Worm (Caenorhabditis elegans) whole organism, L4 larva: ENCODE data around the gene gos-28.
A peak's percentile ranks its signal among the peaks of the same experiment; 100 is the strongest.

Experiments
- D1046.2 ChIP-seq: fragments of 200-800 bp; sonication (Bioruptor generic); IDR thresholded peaks from 2 replicates; pipeline ENCODE4 v1.3.6; 2022; ENCODE audit warnings: missing genetic modification characterization, missing compliant biosample characterization
- F37D6.2 ChIP-seq: sonication (generic microtip); optimal IDR thresholded peaks from 2 replicates; lab custom pipeline; 2016; ENCODE audit warnings: mild to moderate bottlenecking, missing genetic modification characterization, missing compliant biosample characterization
- R02D3.7 ChIP-seq: fragments of 150-350 bp; sonication (generic microtip); optimal IDR thresholded peaks from 3 replicates; lab custom pipeline; 2014; ENCODE audit warnings: missing biosample characterization, missing genetic modification characterization
- T20F7.1 ChIP-seq: fragments of 200-800 bp; sonication (Bioruptor generic); optimal IDR thresholded peaks from 2 replicates; lab custom pipeline; 2018; ENCODE audit warnings: mild to moderate bottlenecking, missing genetic modification characterization, missing compliant biosample characterization
- T26A8.4 ChIP-seq: fragments of 200-800 bp; sonication (Bioruptor generic); IDR thresholded peaks from 2 replicates; pipeline ENCODE4 v1.3.6; 2022; ENCODE audit warnings: missing genetic modification characterization, missing compliant biosample characterization
- Y5F2A.4 ChIP-seq: fragments of 200-800 bp; sonication (Bioruptor generic); optimal IDR thresholded peaks from 2 replicates; lab custom pipeline; 2018; ENCODE audit warnings: mild to moderate bottlenecking, missing genetic modification characterization, missing compliant biosample characterization
- Y75B8A.6 ChIP-seq: fragments of 200-800 bp; sonication (Bioruptor generic); IDR thresholded peaks from 2 replicates; pipeline ENCODE4 v1.3.6; 2022; ENCODE audit warnings: missing genetic modification reagents, missing genetic modification characterization, missing compliant biosample characterization
- ZK337.2 ChIP-seq: fragments of 200-800 bp; sonication (Bioruptor generic); IDR thresholded peaks from 2 replicates; pipeline ENCODE4 v1.3.6; 2022; ENCODE audit warnings: missing genetic modification reagents, missing genetic modification characterization, missing compliant biosample characterization
- aha-1 ChIP-seq: fragments of 150-350 bp; peaks from one replicate; lab custom pipeline; 2014; ENCODE audit warnings: missing biosample characterization, missing genetic modification characterization
- aly-2 ChIP-seq: sonication (generic microtip); optimal IDR thresholded peaks from 2 replicates; lab custom pipeline; 2018; ENCODE audit warnings: missing biosample characterization, missing genetic modification characterization
- ama-1 ChIP-seq: fragments of 150-350 bp; optimal IDR thresholded peaks from 2 replicates; lab custom pipeline; 2014; ENCODE audit warnings: inconsistent platforms, mixed read lengths
- arid-1 ChIP-seq: fragments of 200-800 bp; sonication (Bioruptor generic); conservative IDR thresholded peaks from 2 replicates; pipeline ENCODE4 v1.3.6; 2022; ENCODE audit warnings: missing genetic modification reagents, missing genetic modification characterization, missing compliant biosample characterization
- ceh-82 ChIP-seq: sonication (generic microtip); optimal IDR thresholded peaks from 2 replicates; lab custom pipeline; 2017; ENCODE audit warnings: missing biosample characterization, missing genetic modification characterization
- daf-12 ChIP-seq: fragments of 150-350 bp; optimal IDR thresholded peaks from 2 replicates; lab custom pipeline; 2014; ENCODE audit warnings: missing biosample characterization, missing genetic modification reagents, missing genetic modification characterization
- daf-8 ChIP-seq: fragments of 200-800 bp; sonication (Bioruptor generic); IDR thresholded peaks from 2 replicates; pipeline ENCODE4 v1.3.6; 2022; ENCODE audit warnings: missing genetic modification characterization, missing compliant biosample characterization
- dmd-9 ChIP-seq: fragments of 200-800 bp; sonication (Bioruptor generic); IDR thresholded peaks from 2 replicates; pipeline ENCODE4 v1.3.6; 2022; ENCODE audit warnings: missing genetic modification reagents, missing genetic modification characterization, missing compliant biosample characterization
- dpl-1 ChIP-seq: fragments of 150-350 bp; optimal IDR thresholded peaks from 2 replicates; lab custom pipeline; 2014; ENCODE audit warnings: missing biosample characterization, missing genetic modification reagents, missing genetic modification characterization
- duxl-1 ChIP-seq: sonication (generic microtip); optimal IDR thresholded peaks from 2 replicates; lab custom pipeline; 2016; ENCODE audit warnings: mild to moderate bottlenecking, missing genetic modification characterization, moderate library complexity, missing compliant biosample characterization; ENCODE audit not compliant: poor library complexity
- dve-1 ChIP-seq: sonication (generic microtip); optimal IDR thresholded peaks from 2 replicates; lab custom pipeline; 2017; ENCODE audit warnings: antibody characterized with exemption, mild to moderate bottlenecking, missing genetic modification characterization, missing compliant biosample characterization; ENCODE audit not compliant: insufficient read depth
- egl-27 ChIP-seq: sonication (generic microtip); optimal IDR thresholded peaks from 3 replicates; lab custom pipeline; 2017; ENCODE audit warnings: missing biosample characterization, missing genetic modification reagents, missing genetic modification characterization
- egl-43 ChIP-seq: fragments of 200-800 bp; sonication (Bioruptor generic); IDR thresholded peaks from 2 replicates; pipeline ENCODE4 v1.3.6; 2022; ENCODE audit warnings: missing genetic modification reagents, missing genetic modification characterization, missing compliant biosample characterization
- fkh-10 ChIP-seq: fragments of 150-350 bp; optimal IDR thresholded peaks from 2 replicates; lab custom pipeline; 2014; ENCODE audit warnings: missing biosample characterization, missing genetic modification reagents, missing genetic modification characterization
- fos-1 ChIP-seq: fragments of 150-350 bp; optimal IDR thresholded peaks from 2 replicates; lab custom pipeline; 2014; ENCODE audit warnings: missing biosample characterization, missing genetic modification characterization
- hif-1 ChIP-seq, 2 experiments: sonication (generic microtip); optimal IDR thresholded peaks; 2 replicates each; lab custom pipeline; 2016 to 2017; ENCODE audit warnings: missing compliant biosample characterization in 2 of 2, missing genetic modification characterization in 2 of 2, missing genetic modification reagents in 2 of 2, missing genotype in 2 of 2, mild to moderate bottlenecking in 1 of 2
- hlh-30 ChIP-seq: sonication (generic microtip); optimal IDR thresholded peaks from 2 replicates; lab custom pipeline; 2017; ENCODE audit warnings: antibody characterized with exemption, mild to moderate bottlenecking, missing genetic modification characterization, missing compliant biosample characterization; ENCODE audit not compliant: insufficient read depth
- hmg-1.1 ChIP-seq: fragments of 200-800 bp; sonication (Bioruptor generic); IDR thresholded peaks from 2 replicates; pipeline ENCODE4 v1.3.6; 2022; ENCODE audit warnings: missing genetic modification reagents, missing genetic modification characterization, missing compliant biosample characterization
- jun-1 ChIP-seq: fragments of 150-350 bp; optimal IDR thresholded peaks from 2 replicates; lab custom pipeline; 2014; ENCODE audit warnings: missing biosample characterization, missing genetic modification reagents, missing genetic modification characterization
- lin-15B ChIP-seq: fragments of 150-350 bp; sonication (generic microtip); optimal IDR thresholded peaks from 3 replicates; lab custom pipeline; 2014; ENCODE audit warnings: missing biosample characterization, missing genetic modification characterization
- lin-38 ChIP-seq: fragments of 200-800 bp; sonication (Bioruptor generic); IDR thresholded peaks from 2 replicates; pipeline ENCODE4 v1.3.6; 2022; ENCODE audit warnings: missing genetic modification reagents, missing genetic modification characterization, missing compliant biosample characterization
- lin-39 ChIP-seq: fragments of 150-350 bp; optimal IDR thresholded peaks from 2 replicates; lab custom pipeline; 2014; ENCODE audit warnings: missing biosample characterization, missing genetic modification reagents, missing genetic modification characterization
- madf-9 ChIP-seq: fragments of 200-800 bp; sonication (Bioruptor generic); conservative IDR thresholded peaks from 2 replicates; pipeline ENCODE4 v1.3.6; 2022; ENCODE audit warnings: missing genetic modification reagents, missing genetic modification characterization, missing compliant biosample characterization
- mdl-1 ChIP-seq, 2 experiments: fragments of 150-350 bp in 1 of 2; sonication (generic microtip) in 1 of 2; optimal IDR thresholded peaks; 2 replicates each; lab custom pipeline; 2014 to 2017; ENCODE audit warnings: missing biosample characterization in 2 of 2, missing genetic modification characterization in 2 of 2
- mdt-29 ChIP-seq: fragments of 200-800 bp; sonication (Bioruptor generic); IDR thresholded peaks from 2 replicates; pipeline ENCODE4 v1.3.6; 2022; ENCODE audit warnings: missing genetic modification reagents, missing genetic modification characterization, missing compliant biosample characterization
- mes-2 ChIP-seq: sonication (generic microtip); optimal IDR thresholded peaks from 2 replicates; lab custom pipeline; 2016; ENCODE audit warnings: missing genotype, mild to moderate bottlenecking, missing genetic modification characterization, missing compliant biosample characterization; ENCODE audit not compliant: poor library complexity, severe bottlenecking
- nhr-102 ChIP-seq: sonication (generic microtip); optimal IDR thresholded peaks from 2 replicates; lab custom pipeline; 2016; ENCODE audit warnings: mild to moderate bottlenecking, missing genetic modification characterization, moderate library complexity, missing compliant biosample characterization
- nhr-11 ChIP-seq: fragments of 150-350 bp; optimal IDR thresholded peaks from 2 replicates; lab custom pipeline; 2014; ENCODE audit warnings: missing biosample characterization, missing genetic modification characterization
- nhr-237 ChIP-seq: sonication (generic microtip); optimal IDR thresholded peaks from 2 replicates; lab custom pipeline; 2017; ENCODE audit warnings: missing biosample characterization, missing genetic modification characterization
- nhr-25 ChIP-seq: sonication (generic microtip); optimal IDR thresholded peaks from 2 replicates; lab custom pipeline; 2017; ENCODE audit warnings: missing genetic modification characterization, mild to moderate bottlenecking, missing compliant biosample characterization, antibody characterized with exemption, moderate library complexity, borderline replicate concordance; ENCODE audit not compliant: insufficient read depth
- nhr-28 ChIP-seq: fragments of 150-350 bp; optimal IDR thresholded peaks from 2 replicates; lab custom pipeline; 2014; ENCODE audit warnings: missing biosample characterization, missing genetic modification characterization
- nhr-42 ChIP-seq: fragments of 200-800 bp; sonication (Bioruptor generic); IDR thresholded peaks from 2 replicates; pipeline ENCODE4 v1.3.6; 2022; ENCODE audit warnings: missing genetic modification characterization, missing compliant biosample characterization
- nhr-76 ChIP-seq: fragments of 150-350 bp; optimal IDR thresholded peaks from 2 replicates; lab custom pipeline; 2014; ENCODE audit warnings: missing biosample characterization, missing genetic modification characterization
- nhr-77 ChIP-seq: fragments of 150-350 bp; optimal IDR thresholded peaks from 2 replicates; lab custom pipeline; 2014; ENCODE audit warnings: missing biosample characterization, missing genetic modification characterization
- pqm-1 ChIP-seq: sonication (generic microtip); optimal IDR thresholded peaks from 2 replicates; lab custom pipeline; 2017; ENCODE audit warnings: missing biosample characterization, missing genetic modification characterization
- saeg-2 ChIP-seq: fragments of 200-800 bp; sonication (Bioruptor generic); IDR thresholded peaks from 2 replicates; pipeline ENCODE4 v1.3.6; 2022; ENCODE audit warnings: missing genetic modification reagents, missing genetic modification characterization, missing compliant biosample characterization
- set-16 ChIP-seq: fragments of 200-800 bp; sonication (Bioruptor generic); IDR thresholded peaks from 2 replicates; pipeline ENCODE4 v1.3.6; 2022; ENCODE audit warnings: missing genetic modification reagents, missing genetic modification characterization, missing compliant biosample characterization
- skn-1 ChIP-seq: fragments of 150-350 bp; optimal IDR thresholded peaks from 2 replicates; lab custom pipeline; 2014; ENCODE audit warnings: missing biosample characterization, missing genetic modification characterization
- snpc-4 ChIP-seq: fragments of 150-350 bp; optimal IDR thresholded peaks from 2 replicates; lab custom pipeline; 2014; ENCODE audit warnings: missing biosample characterization, missing genetic modification characterization
- spr-3 ChIP-seq: fragments of 200-800 bp; sonication (Bioruptor generic); optimal IDR thresholded peaks from 2 replicates; lab custom pipeline; 2018; ENCODE audit warnings: mild to moderate bottlenecking, missing genetic modification characterization, missing compliant biosample characterization
- tag-97 ChIP-seq: fragments of 200-800 bp; sonication (Bioruptor generic); IDR thresholded peaks from 2 replicates; pipeline ENCODE4 v1.3.6; 2022; ENCODE audit warnings: missing genetic modification characterization, missing compliant biosample characterization
- tra-1 ChIP-seq: fragments of 200-800 bp; sonication (Bioruptor generic); IDR thresholded peaks from 2 replicates; pipeline ENCODE4 v1.3.6; 2022; ENCODE audit warnings: missing genetic modification reagents, missing genetic modification characterization, missing compliant biosample characterization
- zfp-2 ChIP-seq: sonication (generic microtip); optimal IDR thresholded peaks from 2 replicates; lab custom pipeline; 2016; ENCODE audit warnings: mild to moderate bottlenecking, missing genetic modification characterization, missing compliant biosample characterization
- zip-2 ChIP-seq: fragments of 150-350 bp; optimal IDR thresholded peaks from 2 replicates; lab custom pipeline; 2014; ENCODE audit warnings: missing biosample characterization, missing genetic modification characterization

gos-28 gene

ce11 chrIII:7336214-7336613 lies 12.8 kb downstream of the gos-28 start, which contains the start of gene gsp-2 (continued):
- TF ChIP-seq daf-8 (GFP tag; lab: Robert Waterston, UW), result no peak
- peak; percentile 28 for TF ChIP-seq zfp-2
- peak in 1 of 2 experiments; percentile 77 for TF ChIP-seq hif-1 (tag; optimal IDR thresholded peaks at IDR 0.05; lab: Kevin White, UChicago)
- peak; percentile 40; the same call in 1 of the 2 replicates for TF ChIP-seq set-16 (GFP tag; lab: Robert Waterston, UW)
- TF ChIP-seq nhr-25 (tag; lab: Kevin White, UChicago), result peak; percentile 18
- TF ChIP-seq spr-3 (GFP tag; lab: Kevin White, UChicago), result no peak
- TF ChIP-seq egl-27 (tag; lab: Kevin White, UChicago), result no peak
- no peak for TF ChIP-seq ZK337.2 (GFP tag; lab: Robert Waterston, UW)
- TF ChIP-seq lin-39, result no peak
- no peak for TF ChIP-seq zip-2 (tag; lab: Kevin White, UChicago)
- no peak for TF ChIP-seq duxl-1 (tag; lab: Kevin White, UChicago)
- peak; percentile 85 for TF ChIP-seq dve-1 (tag; lab: Kevin White, UChicago)
- no peak for TF ChIP-seq jun-1 (tag; lab: Kevin White, UChicago)
- TF ChIP-seq hmg-1.1 (GFP tag; lab: Robert Waterston, UW), result peak; percentile 66
- TF ChIP-seq T26A8.4, result peak; percentile 30; the same call in 1 of the 2 replicates
- TF ChIP-seq saeg-2 (GFP tag; lab: Robert Waterston, UW), result no peak
- TF ChIP-seq nhr-77 (tag; lab: Kevin White, UChicago), result peak; percentile 50
- TF ChIP-seq mdt-29 (GFP tag; lab: Robert Waterston, UW), result peak; percentile 68
- TF ChIP-seq egl-43 (GFP tag; lab: Robert Waterston, UW), result peak; percentile 19; the same call in 1 of the 2 replicates
- peak; percentile 73 for TF ChIP-seq hlh-30 (tag; lab: Kevin White, UChicago)
- TF ChIP-seq snpc-4, result no peak
- peak; percentile 86 for TF ChIP-seq lin-38 (GFP tag; lab: Robert Waterston, UW)
- no peak for TF ChIP-seq daf-12 (tag; lab: Kevin White, UChicago)
- no peak for TF ChIP-seq lin-15B (tag; lab: Kevin White, UChicago)
- no peak for TF ChIP-seq nhr-42 (GFP tag; lab: Robert Waterston, UW)
- no peak for TF ChIP-seq nhr-237 (tag; lab: Kevin White, UChicago)
- TF ChIP-seq F37D6.2, result no peak
- TF ChIP-seq Y75B8A.6 (GFP tag; lab: Robert Waterston, UW), result peak; percentile 63; the same call in 1 of the 2 replicates
- TF ChIP-seq nhr-102 (tag; lab: Kevin White, UChicago), result peak; percentile 20
- TF ChIP-seq nhr-76 (tag; lab: Kevin White, UChicago), result no peak
- peak; percentile 42 for TF ChIP-seq pqm-1
- TF ChIP-seq aly-2 (tag; lab: Kevin White, UChicago), result no peak
- TF ChIP-seq madf-9, result no peak
- no peak for TF ChIP-seq ceh-82 (tag; lab: Kevin White, UChicago)
- no peak for TF ChIP-seq R02D3.7 (tag; lab: Kevin White, UChicago)
- TF ChIP-seq nhr-11 (tag; lab: Kevin White, UChicago), result peak; percentile 74
- peak; percentile 64 for TF ChIP-seq dpl-1 (GFP tag; lab: Kevin White, UChicago)
- TF ChIP-seq ama-1, result peak; percentile 7
- peak; percentile 78 for TF ChIP-seq mes-2 (tag; lab: Kevin White, UChicago)
- peak; percentile 79 for TF ChIP-seq arid-1 (GFP tag; lab: Robert Waterston, UW)
- no peak for TF ChIP-seq D1046.2 (GFP tag; lab: Robert Waterston, UW)
- TF ChIP-seq aha-1 (tag; lab: Kevin White, UChicago), result peak; percentile 97
- no peak for TF ChIP-seq tag-97 (GFP tag; lab: Robert Waterston, UW)
- TF ChIP-seq fos-1 (tag; lab: Kevin White, UChicago), result no peak
- peak in 1 of 2 experiments; percentile 55 for TF ChIP-seq mdl-1 (tag; optimal IDR thresholded peaks at IDR 0.05; lab: Kevin White, UChicago)
- TF ChIP-seq tra-1, result no peak
- peak; percentile 43 for TF ChIP-seq T20F7.1 (GFP tag; lab: Kevin White, UChicago)
- no peak for TF ChIP-seq skn-1 (tag; lab: Kevin White, UChicago)
- TF ChIP-seq fkh-10 (GFP tag; lab: Kevin White, UChicago), result no peak
- no peak for TF ChIP-seq dmd-9
- no peak for TF ChIP-seq Y5F2A.4 (GFP tag; lab: Kevin White, UChicago)
- peak; percentile 62 for TF ChIP-seq nhr-28 (tag; lab: Kevin White, UChicago)
